Fruit fly (Drosophila melanogaster): ENCODE measurements around the gene Sf3b5.

- TF ChIP-seq Lpt (GFP tag; optimal IDR thresholded peaks at IDR 0.05) (no peak), Eip78C (GFP tag) (no peak), Sox15 (GFP tag; optimal IDR thresholded peaks at IDR 0.05) (no peak), CG34406 (GFP tag; optimal IDR thresholded peaks at IDR 0.05) (no peak), CG11762 (GFP tag; optimal IDR thresholded peaks at IDR 0.05; ENCODE audit: insufficient read depth) (no peak), Hr39 (GFP tag; optimal IDR thresholded peaks at IDR 0.05) (no peak)
Observed at dm6 chr3R:9057032-9057397, 41.9 kb upstream of the Sf3b5 start.
